Worm (Caenorhabditis elegans) whole organism, L4 larva: ENCODE results near the gene lact-4.

Experiments used
- R02D3.7 ChIP-seq: fragments of 150-350 bp; sonication (generic microtip); optimal IDR thresholded peaks from 3 replicates; lab custom pipeline; 2014; ENCODE audit warnings: missing biosample characterization, missing genetic modification characterization
- ZK546.5 ChIP-seq, 2 experiments: sonication (generic microtip); optimal IDR thresholded peaks; 2 replicates each; lab custom pipeline; 2017; ENCODE audit warnings: missing biosample characterization in 2 of 2, missing genetic modification characterization in 2 of 2
- ceh-62 ChIP-seq: sonication (generic microtip); optimal IDR thresholded peaks from 2 replicates; lab custom pipeline; 2017; ENCODE audit warnings: missing biosample characterization, missing genetic modification characterization
- egl-27 ChIP-seq: sonication (generic microtip); optimal IDR thresholded peaks from 3 replicates; lab custom pipeline; 2017; ENCODE audit warnings: missing biosample characterization, missing genetic modification reagents, missing genetic modification characterization
- lsy-2 ChIP-seq, 2 experiments: fragments of 150-350 bp in 1 of 2; sonication (generic microtip) in 1 of 2; optimal IDR thresholded peaks; 2 replicates each; lab custom pipeline; 2014 to 2017; ENCODE audit warnings: missing biosample characterization in 2 of 2, missing genetic modification characterization in 2 of 2
- mdl-1 ChIP-seq, 2 experiments: fragments of 150-350 bp in 1 of 2; sonication (generic microtip) in 1 of 2; optimal IDR thresholded peaks; 2 replicates each; lab custom pipeline; 2014 to 2017; ENCODE audit warnings: missing biosample characterization in 2 of 2, missing genetic modification characterization in 2 of 2
- mdt-29 ChIP-seq: fragments of 200-800 bp; sonication (Bioruptor generic); IDR thresholded peaks from 2 replicates; pipeline ENCODE4 v1.3.6; 2022; ENCODE audit warnings: missing genetic modification reagents, missing genetic modification characterization, missing compliant biosample characterization
- nhr-77 ChIP-seq: fragments of 150-350 bp; optimal IDR thresholded peaks from 2 replicates; lab custom pipeline; 2014; ENCODE audit warnings: missing biosample characterization, missing genetic modification characterization
- unc-130 ChIP-seq: sonication (generic microtip); optimal IDR thresholded peaks from 2 replicates; lab custom pipeline; 2016; ENCODE audit warnings: missing genetic modification reagents, missing genetic modification characterization, missing compliant biosample characterization

DNA sequence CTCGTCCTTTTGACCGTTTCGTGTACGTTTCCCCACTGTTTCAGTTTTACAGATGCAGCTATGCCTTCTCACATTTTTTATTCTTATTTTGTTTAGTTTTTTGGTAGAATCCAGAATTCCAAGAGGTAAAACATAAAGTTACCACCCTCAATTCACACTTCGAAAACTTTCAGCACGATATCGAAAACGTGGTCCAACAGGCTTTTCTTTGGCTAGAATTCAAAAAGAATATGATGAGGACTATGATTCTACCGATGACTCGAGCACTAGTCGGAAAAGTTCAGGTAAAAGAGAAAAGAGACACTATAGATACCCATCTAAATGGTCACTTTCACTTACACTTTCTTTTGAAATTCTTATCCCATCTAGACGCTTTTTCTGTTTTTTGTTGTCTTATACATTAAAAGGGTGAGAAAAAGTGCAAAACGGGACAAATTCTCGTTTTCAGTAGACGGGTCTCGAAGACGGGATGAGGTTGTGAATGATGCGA lies 14.0 kb upstream of the lact-4 start, which contains the start of gene M05D6.9:
- TF ChIP-seq mdl-1 (tag; optimal IDR thresholded peaks at IDR 0.05; lab: Kevin White, UChicago) (no peak), egl-27 (tag; lab: Kevin White, UChicago) (no peak), lsy-2 (tag; optimal IDR thresholded peaks at IDR 0.05; lab: Kevin White, UChicago) (no peak), unc-130 (GFP tag; lab: Kevin White, UChicago) (no peak), ceh-62 (tag; lab: Kevin White, UChicago) (no peak), mdt-29 (GFP tag; lab: Robert Waterston, UW) (no peak), nhr-77 (tag; lab: Kevin White, UChicago) (no peak), R02D3.7 (no peak), ZK546.5 (tag; optimal IDR thresholded peaks at IDR 0.05; lab: Kevin White, UChicago) (no peak)
